Worm (Caenorhabditis elegans): ENCODE measurements around the gene F10G7.12.

DNA sequence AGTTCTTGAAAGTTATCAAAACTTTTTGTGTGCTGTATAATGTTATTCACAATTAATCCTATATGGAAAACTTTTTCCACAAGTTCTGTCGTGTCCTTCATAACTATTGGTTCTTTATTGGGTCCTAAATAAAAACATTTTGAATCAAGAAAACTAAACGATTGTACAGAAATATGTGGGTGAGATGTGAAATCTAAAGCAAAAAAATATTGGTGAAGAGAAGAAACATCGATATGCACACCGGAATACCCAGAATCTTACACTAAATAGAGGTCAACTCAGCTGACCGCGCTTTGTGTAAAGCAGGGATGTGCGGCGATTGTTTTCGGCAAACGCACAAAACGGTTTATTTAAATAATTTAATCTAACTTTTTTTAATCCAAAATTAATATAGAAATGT, 28.3 kb upstream of the F10G7.12 start, which contains the start of gene T05A7.13:
- TF ChIP-seq klf-2 (GFP tag; conservative IDR thresholded peaks at IDR 0.05): no peak
- TF ChIP-seq ztf-23 (GFP tag; IDR thresholded peaks at IDR 0.05): no peak
- no peak for TF ChIP-seq tab-1 (GFP tag; IDR thresholded peaks at IDR 0.05)
- no peak for TF ChIP-seq cog-1 (tag; optimal IDR thresholded peaks at IDR 0.05)
- TF ChIP-seq flt-1 (GFP tag; IDR thresholded peaks at IDR 0.05): no peak
- TF ChIP-seq ztf-29 (GFP tag; IDR thresholded peaks at IDR 0.05): no peak
- TF ChIP-seq ref-1 (GFP tag; conservative IDR thresholded peaks at IDR 0.05): no peak
- no peak for TF ChIP-seq med-1 (GFP tag; optimal IDR thresholded peaks at IDR 0.05; ENCODE audit: insufficient read depth)
- TF ChIP-seq T22C8.4 (GFP tag; IDR thresholded peaks at IDR 0.05): no peak
